Worm (Caenorhabditis elegans) whole organism, young adult: ENCODE data around the gene ZK688.1.

ENCODE experiments used
- F49E8.2 ChIP-seq: sonication (generic microtip); optimal IDR thresholded peaks from 3 replicates; lab custom pipeline; 2017; ENCODE audit warnings: missing genetic modification characterization, mild to moderate bottlenecking, missing compliant biosample characterization, antibody characterized with exemption, moderate library complexity; ENCODE audit not compliant: insufficient read depth
- Y56A3A.18 ChIP-seq: fragments of 200-800 bp; sonication (Bioruptor generic); IDR thresholded peaks from 2 replicates; pipeline ENCODE4 v1.3.6; 2022; ENCODE audit warnings: missing genetic modification reagents, missing genetic modification characterization, missing compliant biosample characterization

DNA sequence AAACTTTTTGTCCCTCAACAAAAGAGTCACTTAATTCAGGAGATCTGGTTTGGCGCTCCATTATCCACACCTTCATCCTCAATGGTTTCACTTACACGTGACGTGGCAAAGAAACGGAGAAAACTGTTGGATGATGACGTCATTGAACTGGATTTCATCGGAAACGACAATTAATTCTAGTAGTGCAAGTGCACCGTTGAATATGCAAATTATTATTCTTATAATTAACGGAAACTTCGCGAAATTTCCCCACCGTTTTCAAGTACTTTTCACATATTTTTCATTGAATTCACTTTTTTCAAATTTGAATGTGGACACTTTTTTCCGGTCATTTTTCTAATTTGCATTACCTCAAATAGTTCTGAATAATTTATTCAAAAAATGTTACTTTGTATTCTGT is at the start of gene ZK688.1:
- no peak for TF ChIP-seq Y56A3A.18 (GFP tag; lab: Robert Waterston, UW)
- no peak for TF ChIP-seq F49E8.2 (tag; lab: Kevin White, UChicago)
